Worm (Caenorhabditis elegans) whole organism, young adult: Measurements from ENCODE around the gene C16C8.17.

Source experiments
- F23B12.7 ChIP-seq: sonication (generic microtip); optimal IDR thresholded peaks from 2 replicates; lab custom pipeline; 2017; ENCODE audit warnings: missing genetic modification characterization, mild to moderate bottlenecking, missing compliant biosample characterization, antibody characterized with exemption, moderate library complexity; ENCODE audit not compliant: insufficient read depth
- F39B2.1 ChIP-seq: fragments of 200-800 bp; sonication (Bioruptor generic); IDR thresholded peaks from 2 replicates; pipeline ENCODE4 v1.3.6; 2022; ENCODE audit warnings: missing genetic modification reagents, missing genetic modification characterization, missing compliant biosample characterization
- K11D2.4 ChIP-seq: fragments of 200-800 bp; sonication (Bioruptor generic); IDR thresholded peaks from 2 replicates; pipeline ENCODE4 v1.3.6; 2022; ENCODE audit warnings: missing genetic modification reagents, missing genetic modification characterization, missing compliant biosample characterization
- attf-6 ChIP-seq: fragments of 200-800 bp; sonication (Bioruptor generic); IDR thresholded peaks from 2 replicates; pipeline ENCODE4 v1.3.6; 2022; ENCODE audit warnings: missing genetic modification reagents, missing genetic modification characterization, missing compliant biosample characterization
- ccch-3 ChIP-seq: fragments of 200-800 bp; sonication (Bioruptor generic); optimal IDR thresholded peaks from 2 replicates; lab custom pipeline; 2018; ENCODE audit warnings: mild to moderate bottlenecking, missing genetic modification characterization, missing compliant biosample characterization
- nfya-2 ChIP-seq: fragments of 200-800 bp; sonication (Bioruptor generic); IDR thresholded peaks from 2 replicates; pipeline ENCODE4 v1.3.6; 2022; ENCODE audit warnings: missing genetic modification reagents, missing genetic modification characterization, missing compliant biosample characterization
- pha-4 ChIP-seq: fragments of 150-350 bp; sonication (generic microtip); optimal IDR thresholded peaks from 2 replicates; lab custom pipeline; 2014; ENCODE audit warnings: missing biosample characterization, missing genetic modification reagents, missing genetic modification characterization
- rec-8 ChIP-seq, 2 experiments: sonication (generic microtip); optimal IDR thresholded peaks; 2 replicates each; lab custom pipeline; 2016; ENCODE audit warnings: mild to moderate bottlenecking in 2 of 2, missing genetic modification characterization in 2 of 2, missing genetic modification reagents in 2 of 2, missing genotype in 2 of 2, missing biosample characterization in 1 of 2, missing compliant biosample characterization in 1 of 2, moderate library complexity in 1 of 2
- snpc-1.1 ChIP-seq: sonication (generic microtip); optimal IDR thresholded peaks from 2 replicates; lab custom pipeline; 2017; ENCODE audit warnings: missing genetic modification characterization, mild to moderate bottlenecking, missing compliant biosample characterization, antibody characterized with exemption, moderate library complexity, missing genotype, missing genetic modification reagents; ENCODE audit not compliant: insufficient read depth
- unc-130 ChIP-seq: sonication (generic microtip); optimal IDR thresholded peaks from 2 replicates; lab custom pipeline; 2016; ENCODE audit warnings: missing genetic modification reagents, missing genetic modification characterization, missing compliant biosample characterization
- unc-62 ChIP-seq: fragments of 150-350 bp; optimal IDR thresholded peaks from 2 replicates; lab custom pipeline; 2014; ENCODE audit warnings: missing biosample characterization, missing genetic modification reagents, missing genetic modification characterization
- ztf-26 ChIP-seq: sonication (generic microtip); optimal IDR thresholded peaks from 2 replicates; lab custom pipeline; 2017; ENCODE audit warnings: missing genetic modification characterization, missing compliant biosample characterization

ce11 chrII:3422938-3423337 is 17.7 kb upstream of the C16C8.17 start:
- no peak for TF ChIP-seq ztf-26 (tag; lab: Kevin White, UChicago)
- TF ChIP-seq ccch-3, result no peak
- no peak for TF ChIP-seq unc-130
- no peak for TF ChIP-seq snpc-1.1
- TF ChIP-seq nfya-2, result no peak
- TF ChIP-seq attf-6 (GFP tag; lab: Robert Waterston, UW), result no peak
- TF ChIP-seq unc-62 (GFP tag; lab: Kevin White, UChicago), result no peak
- no peak for TF ChIP-seq K11D2.4 (GFP tag; lab: Robert Waterston, UW)
- TF ChIP-seq F39B2.1 (GFP tag; lab: Robert Waterston, UW), result no peak
- no peak for TF ChIP-seq pha-4 (tag; lab: Kevin White, UChicago)
- no peak for TF ChIP-seq rec-8 (tag; optimal IDR thresholded peaks at IDR 0.05; lab: Kevin White, UChicago)
- no peak for TF ChIP-seq F23B12.7 (tag; lab: Kevin White, UChicago)
